Fruit fly (Drosophila melanogaster) whole organism, embryonic: Measurements from ENCODE around the gene Ns1.

Source experiments
- CG16779 ChIP-seq: fragments of 200-800 bp; sonication (Bioruptor generic); IDR thresholded peaks from 2 replicates; pipeline ENCODE4 v1.3.6; 2022; ENCODE audit warnings: missing biosample characterization, missing genetic modification characterization
- eve ChIP-seq, 2 experiments: fragments of >200 bp; optimal IDR thresholded peaks; 2 replicates each; lab custom pipeline; 2017; ENCODE audit warnings: missing biosample characterization in 2 of 2, missing genetic modification characterization in 2 of 2
- tup ChIP-seq: fragments of 200-800 bp; sonication (Bioruptor generic); optimal IDR thresholded peaks from 2 replicates; lab custom pipeline; 2016; ENCODE audit warnings: missing biosample characterization, mild to moderate bottlenecking, missing genetic modification characterization, moderate library complexity

DNA sequence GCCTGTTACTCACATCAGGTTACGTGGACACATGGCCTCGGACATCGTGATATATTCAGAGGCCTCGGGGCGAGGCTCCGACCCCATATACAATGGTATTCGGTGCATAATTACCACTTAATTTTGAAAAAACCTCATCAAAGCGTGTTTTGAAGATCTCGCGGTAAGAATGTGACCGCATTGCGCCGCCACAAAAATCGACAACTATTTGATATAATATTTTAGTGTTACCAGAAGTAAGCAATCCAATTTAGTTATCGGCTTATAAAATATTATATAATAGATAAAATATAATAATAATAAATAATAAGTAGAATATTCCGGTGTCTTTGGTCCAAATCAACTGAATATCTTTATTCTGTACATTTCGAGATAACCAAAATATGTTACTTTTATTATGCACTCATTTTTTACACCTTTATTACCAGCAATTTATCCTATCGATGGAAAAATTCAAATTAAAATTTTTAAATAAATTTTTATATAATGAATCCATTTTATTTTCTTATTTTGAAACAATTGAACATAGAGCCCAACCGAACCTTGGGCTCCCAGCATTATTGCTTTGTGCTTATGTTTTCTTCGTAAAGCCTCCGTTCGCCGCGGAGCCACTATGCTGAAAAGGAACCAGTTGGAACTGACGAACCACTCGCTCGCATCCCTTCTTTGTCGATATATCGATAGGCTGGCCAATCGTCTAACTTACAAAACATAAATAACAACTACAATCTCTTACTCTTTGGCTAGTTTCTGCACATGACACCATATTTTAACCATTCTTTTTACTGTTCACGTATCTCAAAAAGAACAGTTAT, 32.3 kb downstream of the Ns1 start, which contains the start of the genes CG18213 and Trm7-32:
- TF ChIP-seq CG16779 (no peak), tup (GFP tag; lab: Kevin White, UChicago) (no peak), eve (GFP tag; optimal IDR thresholded peaks at IDR 0.05; lab: Kevin White, UChicago) (no peak)
